Fruit fly (Drosophila melanogaster): ENCODE data around the gene Fit1.

Fit1 gene

dm6 chr3L:4121589-4121988 lies 18.2 kb downstream of the Fit1 start:
- no peak for TF ChIP-seq psq (optimal IDR thresholded peaks at IDR 0.05)
- no peak for TF ChIP-seq CG8478 (optimal IDR thresholded peaks at IDR 0.05)
- no peak for TF ChIP-seq pan (optimal IDR thresholded peaks at IDR 0.05)
- TF ChIP-seq EcR (GFP tag; optimal IDR thresholded peaks at IDR 0.05), result no peak
- TF ChIP-seq Dll (optimal IDR thresholded peaks at IDR 0.05), result no peak
- no peak for TF ChIP-seq usp (GFP tag; optimal IDR thresholded peaks at IDR 0.05)

- TF ChIP-seq Dll (optimal IDR thresholded peaks at IDR 0.05), result no peak
- TF ChIP-seq EcR (GFP tag; optimal IDR thresholded peaks at IDR 0.05), result no peak
- no peak for TF ChIP-seq psq (optimal IDR thresholded peaks at IDR 0.05)
- no peak for TF ChIP-seq pan (optimal IDR thresholded peaks at IDR 0.05)
- no peak for TF ChIP-seq CG8478 (optimal IDR thresholded peaks at IDR 0.05)
- TF ChIP-seq usp (GFP tag; optimal IDR thresholded peaks at IDR 0.05), result no peak
Observed at dm6 chr3L:4122185-4122767, 18.9 kb downstream of the Fit1 start, which contains the start of gene Chd64. Gene Chd64, minus strand, starts transcription at chr3L:4122388.

- TF ChIP-seq EcR (GFP tag; optimal IDR thresholded peaks at IDR 0.05) (no peak), usp (GFP tag; optimal IDR thresholded peaks at IDR 0.05) (no peak), Dll (optimal IDR thresholded peaks at IDR 0.05) (no peak), pan (optimal IDR thresholded peaks at IDR 0.05) (no peak), CG8478 (optimal IDR thresholded peaks at IDR 0.05) (no peak), psq (optimal IDR thresholded peaks at IDR 0.05) (no peak)
Observed at dm6 chr3L:4125709-4126108, 22.3 kb downstream of the Fit1 start.

dm6 chr3L:4128579-4128978 lies 25.2 kb downstream of the Fit1 start:
- no peak for TF ChIP-seq usp (GFP tag; optimal IDR thresholded peaks at IDR 0.05)
- TF ChIP-seq pan (optimal IDR thresholded peaks at IDR 0.05), result no peak
- no peak for TF ChIP-seq CG8478 (optimal IDR thresholded peaks at IDR 0.05)
- no peak for TF ChIP-seq psq (optimal IDR thresholded peaks at IDR 0.05)
- no peak for TF ChIP-seq Dll (optimal IDR thresholded peaks at IDR 0.05)

- TF ChIP-seq EcR (GFP tag; optimal IDR thresholded peaks at IDR 0.05) (no peak), psq (optimal IDR thresholded peaks at IDR 0.05) (no peak), Dll (optimal IDR thresholded peaks at IDR 0.05) (no peak), pan (optimal IDR thresholded peaks at IDR 0.05) (no peak), CG8478 (optimal IDR thresholded peaks at IDR 0.05) (no peak), usp (GFP tag; optimal IDR thresholded peaks at IDR 0.05) (no peak)
Observed at dm6 chr3L:4130743-4131142, 27.4 kb downstream of the Fit1 start.

- TF ChIP-seq usp (GFP tag; optimal IDR thresholded peaks at IDR 0.05) (no peak), CG8478 (optimal IDR thresholded peaks at IDR 0.05) (no peak), Dll (optimal IDR thresholded peaks at IDR 0.05) (no peak), psq (optimal IDR thresholded peaks at IDR 0.05) (no peak), EcR (GFP tag; optimal IDR thresholded peaks at IDR 0.05) (no peak), pan (optimal IDR thresholded peaks at IDR 0.05) (no peak)
Observed at dm6 chr3L:4132585-4132984, 29.2 kb downstream of the Fit1 start.

- no peak for TF ChIP-seq pan (optimal IDR thresholded peaks at IDR 0.05)
- no peak for TF ChIP-seq psq (optimal IDR thresholded peaks at IDR 0.05)
- TF ChIP-seq CG8478 (optimal IDR thresholded peaks at IDR 0.05), result no peak
- TF ChIP-seq usp (GFP tag; optimal IDR thresholded peaks at IDR 0.05), result no peak
- TF ChIP-seq Dll (optimal IDR thresholded peaks at IDR 0.05), result no peak
- TF ChIP-seq EcR (GFP tag; optimal IDR thresholded peaks at IDR 0.05), result no peak
Observed at dm6 chr3L:4133724-4134678, 30.6 kb downstream of the Fit1 start, which contains the start of gene ens. Gene ens, minus strand, starts transcription at chr3L:4134550.

- TF ChIP-seq pan (optimal IDR thresholded peaks at IDR 0.05) (no peak), CG8478 (optimal IDR thresholded peaks at IDR 0.05) (no peak), Dll (optimal IDR thresholded peaks at IDR 0.05) (no peak), usp (GFP tag; optimal IDR thresholded peaks at IDR 0.05) (no peak), psq (optimal IDR thresholded peaks at IDR 0.05) (no peak), EcR (GFP tag; optimal IDR thresholded peaks at IDR 0.05) (no peak)
Observed at dm6 chr3L:4135857-4136256, 32.5 kb downstream of the Fit1 start, which contains the start of gene RfC4. Gene RfC4, minus strand, starts transcription at chr3L:4136038.

dm6 chr3L:4138804-4139521 lies 35.6 kb downstream of the Fit1 start, which contains the start of the genes Rop and Ras64B:
Gene Rop, minus strand, starts transcription at chr3L:4138996.
Gene Ras64B, plus strand, starts transcription at chr3L:4139076.
- no peak for TF ChIP-seq psq (optimal IDR thresholded peaks at IDR 0.05)
- TF ChIP-seq usp (GFP tag; optimal IDR thresholded peaks at IDR 0.05), result no peak
- TF ChIP-seq EcR (GFP tag; optimal IDR thresholded peaks at IDR 0.05), result no peak
- no peak for TF ChIP-seq Dll (optimal IDR thresholded peaks at IDR 0.05)
- no peak for TF ChIP-seq CG8478 (optimal IDR thresholded peaks at IDR 0.05)
- no peak for TF ChIP-seq pan (optimal IDR thresholded peaks at IDR 0.05)

- TF ChIP-seq usp (GFP tag; optimal IDR thresholded peaks at IDR 0.05) (no peak), CG8478 (optimal IDR thresholded peaks at IDR 0.05) (no peak), EcR (GFP tag; optimal IDR thresholded peaks at IDR 0.05) (no peak), psq (optimal IDR thresholded peaks at IDR 0.05) (no peak), Dll (optimal IDR thresholded peaks at IDR 0.05) (no peak), pan (optimal IDR thresholded peaks at IDR 0.05) (no peak)
Observed at dm6 chr3L:4141167-4141566, 37.8 kb downstream of the Fit1 start, which contains the start of gene Akh. Gene Akh, plus strand, starts transcription at chr3L:4141467.

- TF ChIP-seq Dll (optimal IDR thresholded peaks at IDR 0.05) (no peak), psq (optimal IDR thresholded peaks at IDR 0.05) (no peak), usp (GFP tag; optimal IDR thresholded peaks at IDR 0.05) (no peak), pan (optimal IDR thresholded peaks at IDR 0.05) (no peak), EcR (GFP tag; optimal IDR thresholded peaks at IDR 0.05) (no peak), CG8478 (optimal IDR thresholded peaks at IDR 0.05) (no peak)
Observed at dm6 chr3L:4142064-4142463, 38.7 kb downstream of the Fit1 start, which contains the start of gene CG32260. Gene CG32260, plus strand, starts transcription at chr3L:4142364.

All from whole organism.